Fruit fly (Drosophila melanogaster): Measurements from ENCODE around the gene jb.

dm6 chrX:20376422-20376821 lies 14.2 kb downstream of the jb start, which contains the start of gene CG12679:
- no peak for TF ChIP-seq Hnf4 (GFP tag; optimal IDR thresholded peaks at IDR 0.05)
- no peak for TF ChIP-seq pan (optimal IDR thresholded peaks at IDR 0.05)
- no peak for TF ChIP-seq dmrt93B (GFP tag; optimal IDR thresholded peaks at IDR 0.05)

Measured in whole organism, wandering third instar larva.